Worm (Caenorhabditis elegans): ENCODE results near the gene F22E5.8.

ce11 chrII:2656606-2657005, 16.8 kb downstream of the F22E5.8 start, which contains the start of gene sri-47:
- TF ChIP-seq efl-1 (optimal IDR thresholded peaks at IDR 0.05) (no peak), efl-1 (GFP tag; optimal IDR thresholded peaks at IDR 0.05 in 1 of 2) (no peak), lir-3 (tag; optimal IDR thresholded peaks at IDR 0.05; ENCODE audit: poor library complexity) (no peak), ama-1 (optimal IDR thresholded peaks at IDR 0.05) (no peak), unc-30 (tag; optimal IDR thresholded peaks at IDR 0.05) (no peak)
